Worm (Caenorhabditis elegans) whole organism, L4/young adult: ENCODE data around the gene ZK899.2.
A peak's percentile ranks its signal among the peaks of the same experiment; 100 is the strongest.

Experiments
- W03F9.2 ChIP-seq: fragments of 150-350 bp; optimal IDR thresholded peaks from 2 replicates; lab custom pipeline; 2014; ENCODE audit warnings: missing biosample characterization, missing genetic modification characterization
- dao-5 ChIP-seq: sonication (generic microtip); optimal IDR thresholded peaks from 2 replicates; lab custom pipeline; 2016; ENCODE audit warnings: missing genotype, missing genetic modification characterization, moderate library complexity, missing compliant biosample characterization
- him-1 ChIP-seq: sonication (generic microtip); optimal IDR thresholded peaks from 2 replicates; lab custom pipeline; 2016; ENCODE audit warnings: missing genotype, missing genetic modification reagents, missing genetic modification characterization, missing compliant biosample characterization

DNA sequence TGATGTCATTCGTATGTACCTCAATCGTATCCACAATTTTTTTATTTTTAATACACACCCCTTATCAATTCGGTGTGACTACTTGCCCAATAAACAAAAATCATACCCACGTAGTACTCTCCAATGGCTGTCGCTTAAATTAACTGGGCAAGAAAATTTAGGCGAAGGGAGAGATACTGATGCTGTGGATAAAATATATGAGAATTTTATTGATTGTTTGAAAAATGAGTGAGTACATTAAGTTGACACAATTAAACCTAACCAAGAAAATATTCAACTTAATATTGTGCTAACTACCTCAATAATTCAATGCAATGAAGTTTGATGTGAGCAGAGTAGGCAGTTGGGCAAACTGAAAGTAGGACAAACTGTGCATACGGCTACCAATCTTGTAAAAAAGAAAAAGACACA is 13.9 kb upstream of the ZK899.2 start:
- TF ChIP-seq him-1: peak; percentile 100
- TF ChIP-seq dao-5 (tag; lab: Kevin White, UChicago): peak; percentile 94
- peak; percentile 98 for TF ChIP-seq W03F9.2 (tag; lab: Kevin White, UChicago)
